Worm (Caenorhabditis elegans) whole organism, L1 larva: ENCODE data around the gene F28B4.3.
A peak's percentile ranks its signal among the peaks of the same experiment; 100 is the strongest.

ENCODE experiments used
- C16A3.4 ChIP-seq: fragments of 150-350 bp; optimal IDR thresholded peaks from 2 replicates; lab custom pipeline; 2014; ENCODE audit warnings: missing biosample characterization, missing genetic modification characterization
- ceh-63 ChIP-seq: fragments of 200-800 bp; sonication (Bioruptor generic); optimal IDR thresholded peaks from 2 replicates; lab custom pipeline; 2018; ENCODE audit warnings: mild to moderate bottlenecking, missing genetic modification characterization, missing compliant biosample characterization
- ceh-8 ChIP-seq: fragments of 200-800 bp; sonication (Bioruptor generic); optimal IDR thresholded peaks from 2 replicates; lab custom pipeline; 2018; ENCODE audit warnings: mild to moderate bottlenecking, missing genetic modification characterization, moderate library complexity, missing compliant biosample characterization
- ceh-82 ChIP-seq, 3 experiments: fragments of 150-350 bp in 1 of 3; sonication (generic microtip) in 2 of 3; optimal IDR thresholded peaks; 2 replicates each; lab custom pipeline; 2014 to 2017; ENCODE audit warnings: missing biosample characterization in 3 of 3, missing genetic modification characterization in 3 of 3
- ceh-88 ChIP-seq: fragments of 200-800 bp; sonication (Bioruptor generic); IDR thresholded peaks from 2 replicates; pipeline ENCODE4 v1.3.6; 2022; ENCODE audit warnings: missing genetic modification characterization, missing compliant biosample characterization
- ces-1 ChIP-seq: fragments of 150-350 bp; optimal IDR thresholded peaks from 2 replicates; lab custom pipeline; 2014; ENCODE audit warnings: missing biosample characterization, missing genetic modification reagents, missing genetic modification characterization
- dpl-1 ChIP-seq, 3 experiments: fragments of 150-350 bp in 2 of 3; sonication (generic microtip) in 1 of 3; optimal IDR thresholded peaks; 2 replicates each; lab custom pipeline; 2014 to 2017; ENCODE audit warnings: missing biosample characterization in 3 of 3, missing genetic modification characterization in 3 of 3, missing genetic modification reagents in 3 of 3
- dsc-1 ChIP-seq: sonication (generic microtip); optimal IDR thresholded peaks from 2 replicates; lab custom pipeline; 2016; ENCODE audit warnings: mild to moderate bottlenecking, missing genetic modification characterization, missing compliant biosample characterization
- efl-1 ChIP-seq, 4 experiments: fragments of 150-350 bp; optimal IDR thresholded peaks in 3 of 4; peaks in 1 of 4; 1 replicate in 1 of 4; 2 replicates in 3 of 4; lab custom pipeline; 2014; ENCODE audit warnings: missing biosample characterization in 2 of 4, missing genetic modification characterization in 2 of 4, missing genetic modification reagents in 2 of 4
- elt-2 ChIP-seq: sonication (generic microtip); optimal IDR thresholded peaks from 2 replicates; lab custom pipeline; 2016; ENCODE audit warnings: missing genetic modification characterization, mild to moderate bottlenecking, inconsistent platforms, missing compliant biosample characterization, missing genetic modification reagents
- fkh-10 ChIP-seq: sonication (generic microtip); optimal IDR thresholded peaks from 2 replicates; lab custom pipeline; 2017; ENCODE audit warnings: missing biosample characterization, missing genetic modification reagents, missing genetic modification characterization
- fkh-4 ChIP-seq: sonication (generic microtip); optimal IDR thresholded peaks from 2 replicates; lab custom pipeline; 2016; ENCODE audit warnings: missing compliant biosample characterization, missing genetic modification characterization, borderline replicate concordance
- fkh-8 ChIP-seq: sonication (generic microtip); optimal IDR thresholded peaks from 2 replicates; lab custom pipeline; 2016; ENCODE audit warnings: mild to moderate bottlenecking, missing genetic modification characterization, missing compliant biosample characterization
- irx-1 ChIP-seq: sonication (generic microtip); optimal IDR thresholded peaks from 2 replicates; lab custom pipeline; 2016; ENCODE audit warnings: missing genetic modification characterization, missing compliant biosample characterization
- jun-1 ChIP-seq: fragments of 150-350 bp; optimal IDR thresholded peaks from 2 replicates; lab custom pipeline; 2014; ENCODE audit warnings: missing biosample characterization, missing genetic modification reagents, missing genetic modification characterization
- lir-3 ChIP-seq: sonication (generic microtip); optimal IDR thresholded peaks from 2 replicates; lab custom pipeline; 2016; ENCODE audit warnings: mild to moderate bottlenecking, missing genetic modification characterization, moderate library complexity, missing compliant biosample characterization; ENCODE audit not compliant: poor library complexity
- mab-9 ChIP-seq: fragments of 200-800 bp; sonication (Bioruptor generic); IDR thresholded peaks from 2 replicates; pipeline ENCODE4 v1.3.6; 2022; ENCODE audit warnings: missing genetic modification reagents, missing genetic modification characterization, missing compliant biosample characterization
- mep-1 ChIP-seq: fragments of 150-350 bp; optimal IDR thresholded peaks from 2 replicates; lab custom pipeline; 2014; ENCODE audit warnings: missing biosample characterization, missing genetic modification characterization
- nhr-11 ChIP-seq: fragments of 150-350 bp; optimal IDR thresholded peaks from 2 replicates; lab custom pipeline; 2014; ENCODE audit warnings: missing biosample characterization, missing genetic modification characterization
- nhr-19 ChIP-seq: fragments of 200-800 bp; sonication (Bioruptor generic); conservative IDR thresholded peaks from 2 replicates; pipeline ENCODE4 v1.3.6; 2022; ENCODE audit warnings: missing genetic modification characterization, missing compliant biosample characterization
- nhr-20 ChIP-seq: sonication (generic microtip); optimal IDR thresholded peaks from 2 replicates; lab custom pipeline; 2016; ENCODE audit warnings: mild to moderate bottlenecking, missing genetic modification characterization, missing compliant biosample characterization
- nhr-77 ChIP-seq: fragments of 150-350 bp; optimal IDR thresholded peaks from 2 replicates; lab custom pipeline; 2014; ENCODE audit warnings: missing biosample characterization, missing genetic modification characterization
- nhr-85 ChIP-seq: sonication (generic microtip); peaks from one replicate; lab custom pipeline; 2016; ENCODE audit warnings: missing genetic modification characterization, inconsistent platforms, missing compliant biosample characterization
- pax-3 ChIP-seq: fragments of 200-800 bp; sonication (Bioruptor generic); optimal IDR thresholded peaks from 2 replicates; lab custom pipeline; 2018; ENCODE audit warnings: mild to moderate bottlenecking, missing genetic modification characterization, moderate library complexity, missing compliant biosample characterization
- pqm-1 ChIP-seq: sonication (generic microtip); optimal IDR thresholded peaks from 3 replicates; lab custom pipeline; 2017; ENCODE audit warnings: missing biosample characterization, missing genetic modification characterization
- snpc-4 ChIP-seq: fragments of 150-350 bp; optimal IDR thresholded peaks from 2 replicates; lab custom pipeline; 2014; ENCODE audit warnings: missing biosample characterization, missing genetic modification characterization
- snu-23 ChIP-seq: sonication (generic microtip); optimal IDR thresholded peaks from 2 replicates; lab custom pipeline; 2016; ENCODE audit warnings: missing genetic modification characterization, missing compliant biosample characterization
- sox-4 ChIP-seq: sonication (generic microtip); optimal IDR thresholded peaks from 2 replicates; lab custom pipeline; 2016; ENCODE audit warnings: missing genetic modification characterization, missing compliant biosample characterization
- sptf-1 ChIP-seq: fragments of 150-350 bp; optimal IDR thresholded peaks from 2 replicates; lab custom pipeline; 2014; ENCODE audit warnings: missing biosample characterization, missing genetic modification characterization
- tbx-2 ChIP-seq: sonication (generic microtip); optimal IDR thresholded peaks from 2 replicates; lab custom pipeline; 2016; ENCODE audit warnings: missing genetic modification characterization, missing compliant biosample characterization
- unc-130 ChIP-seq: fragments of 150-350 bp; optimal IDR thresholded peaks from 2 replicates; lab custom pipeline; 2017; ENCODE audit warnings: missing biosample characterization, missing genetic modification characterization, inconsistent platforms
- unc-62 ChIP-seq: fragments of 150-350 bp; optimal IDR thresholded peaks from 2 replicates; lab custom pipeline; 2014; ENCODE audit warnings: missing biosample characterization, missing genetic modification reagents, missing genetic modification characterization
- vab-15 ChIP-seq: sonication (generic microtip); optimal IDR thresholded peaks from 2 replicates; lab custom pipeline; 2017; ENCODE audit warnings: missing genotype, mild to moderate bottlenecking, missing genetic modification characterization, missing compliant biosample characterization
- xbp-1 ChIP-seq: sonication (generic microtip); optimal IDR thresholded peaks from 2 replicates; lab custom pipeline; 2016; ENCODE audit warnings: missing genetic modification characterization, missing compliant biosample characterization
- zip-4 ChIP-seq: fragments of 200-800 bp; sonication (Bioruptor generic); optimal IDR thresholded peaks from 2 replicates; lab custom pipeline; 2018; ENCODE audit warnings: mild to moderate bottlenecking, missing genetic modification characterization, moderate library complexity, missing compliant biosample characterization
- ztf-11 ChIP-seq, 2 experiments: sonication (generic microtip); optimal IDR thresholded peaks; 2 replicates each; lab custom pipeline; 2016 to 2017; ENCODE audit warnings: missing genetic modification characterization in 2 of 2, missing biosample characterization in 1 of 2, missing compliant biosample characterization in 1 of 2

F28B4.3 gene

DNA sequence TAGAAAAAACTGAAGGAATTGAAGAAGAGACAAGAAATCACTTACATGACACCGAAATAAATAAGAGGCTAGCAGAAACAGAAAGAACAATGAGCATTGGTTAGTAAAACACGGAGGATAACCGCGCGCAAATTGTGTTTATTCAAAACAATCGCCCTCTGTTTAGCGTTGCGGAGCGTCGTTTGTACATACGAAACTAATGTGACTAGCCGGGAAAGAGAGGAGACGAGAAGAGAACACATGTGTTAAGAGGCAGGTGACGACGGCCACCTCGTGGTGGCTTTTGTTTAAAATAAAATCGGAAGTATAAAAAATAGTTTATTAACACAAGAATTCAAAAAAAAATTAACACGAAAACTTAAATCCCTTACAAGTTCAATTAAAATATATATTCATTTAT lies 10.6 kb upstream of the F28B4.3 start, which contains the start of gene F40F4.7 (continued):
- TF ChIP-seq sox-4: no peak
- peak in 2 of 3 experiments; percentile 61 to 71 for TF ChIP-seq dpl-1 (GFP tag; optimal IDR thresholded peaks at IDR 0.05; lab: Kevin White, UChicago)
- no peak for TF ChIP-seq ces-1
- TF ChIP-seq mab-9: no peak
- no peak for TF ChIP-seq nhr-77 (tag; lab: Kevin White, UChicago)
- TF ChIP-seq ceh-82 (tag; optimal IDR thresholded peaks at IDR 0.05; lab: Kevin White, UChicago): peak in 1 of 3 experiments; percentile 31
- TF ChIP-seq zip-4: no peak
- no peak for TF ChIP-seq pqm-1 (tag; lab: Kevin White, UChicago)
- no peak for TF ChIP-seq ztf-11 (tag; optimal IDR thresholded peaks at IDR 0.05; lab: Kevin White, UChicago)
- TF ChIP-seq nhr-19 (GFP tag; lab: Robert Waterston, UW): peak; percentile 66
- TF ChIP-seq nhr-20 (tag; lab: Kevin White, UChicago): peak; percentile 83
- TF ChIP-seq jun-1: peak; percentile 41
- peak; percentile 45 for TF ChIP-seq irx-1 (tag; lab: Kevin White, UChicago)
- TF ChIP-seq fkh-8 (tag; lab: Kevin White, UChicago): peak; percentile 27
- peak; percentile 65 for TF ChIP-seq C16A3.4 (tag; lab: Kevin White, UChicago)
- no peak for TF ChIP-seq mep-1 (tag; lab: Kevin White, UChicago)
- peak; percentile 66 for TF ChIP-seq unc-130 (tag; lab: Kevin White, UChicago)
- no peak for TF ChIP-seq ceh-63 (GFP tag; lab: Kevin White, UChicago)
- no peak for TF ChIP-seq sptf-1
- TF ChIP-seq vab-15: no peak
- no peak for TF ChIP-seq ceh-88 (GFP tag; lab: Robert Waterston, UW)
- TF ChIP-seq lir-3: no peak
- TF ChIP-seq efl-1 (optimal IDR thresholded peaks at IDR 0.05; lab: Kevin White, UChicago): peak in 1 of 2 experiments; percentile 36
- TF ChIP-seq efl-1 (GFP tag; optimal IDR thresholded peaks at IDR 0.05 in 1 of 2; lab: Kevin White, UChicago): peak in 1 of 2 experiments; percentile 10
- peak; percentile 84 for TF ChIP-seq snu-23 (GFP tag; lab: Kevin White, UChicago)

DNA sequence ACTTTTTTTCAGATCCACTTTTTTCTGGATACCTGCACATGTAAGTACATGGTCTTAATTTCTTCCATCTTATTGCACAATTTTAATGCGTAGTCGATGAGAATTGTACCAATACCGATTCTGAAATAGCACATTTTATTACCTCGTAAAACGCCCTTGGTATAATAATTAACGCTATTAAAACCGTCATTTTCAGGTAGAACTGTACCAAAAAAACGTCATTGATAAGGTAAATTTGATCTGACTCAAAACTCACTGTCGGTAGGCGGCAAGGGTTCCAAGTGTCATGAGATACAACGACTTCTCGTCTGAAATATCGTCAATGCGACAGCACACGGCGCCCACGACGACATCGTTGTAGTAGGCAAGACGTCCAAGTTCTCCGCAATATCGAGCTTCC lies 9.2 kb upstream of the F28B4.3 start:
- TF ChIP-seq xbp-1 (tag; lab: Kevin White, UChicago) (no peak), elt-2 (tag; lab: Kevin White, UChicago) (peak; percentile 23)

DNA sequence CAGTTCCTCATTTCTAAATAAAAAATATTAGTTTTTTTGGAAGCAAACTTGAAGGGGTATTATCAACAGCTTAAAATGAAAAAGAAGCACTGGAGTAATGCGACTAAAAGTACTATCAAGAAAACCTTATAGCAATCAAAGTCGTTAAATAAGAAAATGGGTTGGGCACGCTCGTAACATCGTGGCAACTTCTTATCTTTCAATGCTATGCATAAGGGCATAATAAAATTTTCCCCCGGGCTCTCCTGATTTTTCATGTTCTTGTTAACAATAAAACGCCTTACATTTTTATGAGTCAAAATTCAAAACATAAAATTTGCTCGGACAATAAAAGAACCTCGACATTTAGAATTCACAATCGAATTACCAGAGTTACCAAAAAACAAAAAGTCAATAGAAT lies 8.4 kb upstream of the F28B4.3 start, which contains the start of gene irg-7:
TSS of gene irg-7 (minus strand) at position 23 of the 400 bp plus-strand sequence.
- peak; percentile 41 for TF ChIP-seq elt-2 (tag; lab: Kevin White, UChicago)
- TF ChIP-seq vab-15: no peak
- no peak for TF ChIP-seq unc-62 (GFP tag; lab: Kevin White, UChicago)

DNA sequence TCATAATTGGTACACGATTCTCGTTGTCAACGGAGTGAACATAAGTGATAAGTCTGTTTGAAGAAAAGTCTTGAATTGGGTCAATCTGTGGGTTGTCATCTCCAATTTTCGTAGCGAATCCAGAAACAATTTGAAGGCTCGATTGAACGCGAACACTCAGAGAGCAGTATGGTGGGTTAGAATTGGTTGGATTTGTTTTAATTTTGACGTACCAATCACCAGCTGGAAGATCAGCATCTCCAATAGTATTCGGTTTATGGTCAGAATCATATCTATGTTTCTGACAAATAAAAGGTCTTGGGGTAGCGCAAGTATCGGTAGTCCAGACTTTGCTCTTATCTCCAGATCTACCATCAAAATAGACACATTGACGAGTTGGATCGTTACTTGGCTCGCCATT lies 4.6 kb downstream of the F28B4.3 start:
- TF ChIP-seq nhr-11 (no peak), unc-62 (GFP tag; lab: Kevin White, UChicago) (no peak), ces-1 (no peak), mab-9 (no peak), tbx-2 (tag; lab: Kevin White, UChicago) (no peak), ceh-82 (tag; optimal IDR thresholded peaks at IDR 0.05; lab: Kevin White, UChicago) (no peak), fkh-4 (tag; lab: Kevin White, UChicago) (no peak), pax-3 (tag; lab: Kevin White, UChicago) (no peak), dsc-1 (tag; lab: Kevin White, UChicago) (no peak), nhr-85 (tag; lab: Kevin White, UChicago) (no peak), ceh-8 (GFP tag; lab: Kevin White, UChicago) (no peak), snpc-4 (tag; lab: Kevin White, UChicago) (no peak), fkh-10 (GFP tag; lab: Kevin White, UChicago) (no peak)
